Worm (Caenorhabditis elegans): ENCODE results near the gene irk-3.

irk-3 gene

DNA sequence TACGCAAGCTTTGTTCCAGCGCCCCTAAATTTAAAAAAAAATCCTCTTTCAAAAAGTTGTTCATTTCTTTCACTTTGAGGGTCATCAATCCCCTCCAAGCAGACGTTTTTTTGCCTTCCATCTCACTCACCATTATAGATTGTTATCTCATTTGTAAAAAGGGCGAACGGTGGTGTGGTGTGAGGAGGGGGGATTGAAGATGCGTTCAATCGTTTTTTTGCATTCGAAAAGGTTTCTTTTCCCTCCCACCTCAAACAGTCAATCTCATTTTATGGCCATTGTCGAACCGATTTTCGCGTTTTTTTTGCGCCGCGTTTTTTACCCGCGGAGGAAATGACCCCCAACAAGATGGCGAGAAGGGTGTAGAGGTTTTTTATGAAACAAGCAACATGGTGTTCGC is 31.3 kb downstream of the irk-3 start:
- no peak for TF ChIP-seq unc-62 (GFP tag; optimal IDR thresholded peaks at IDR 0.05)

DNA sequence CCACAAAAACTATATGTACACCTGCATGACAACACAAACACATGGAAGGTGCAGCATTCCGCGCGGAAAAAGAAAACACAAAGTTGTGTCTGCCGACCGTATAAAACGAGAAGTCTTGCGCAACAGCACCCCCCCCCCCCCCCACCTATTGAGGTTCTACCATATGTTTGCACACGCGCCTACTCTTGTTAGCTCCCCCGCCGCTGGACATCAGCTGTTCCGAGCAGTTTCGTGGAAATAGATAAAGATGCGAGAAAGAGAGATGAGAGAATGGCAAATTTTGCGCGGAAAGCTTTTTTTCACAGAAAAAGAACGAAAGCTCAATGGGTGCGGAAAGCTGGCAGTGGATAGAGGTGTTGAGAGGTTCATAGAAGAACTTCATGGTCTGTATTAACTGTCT is 34.6 kb downstream of the irk-3 start:
- TF ChIP-seq unc-62 (GFP tag; optimal IDR thresholded peaks at IDR 0.05): no peak

DNA sequence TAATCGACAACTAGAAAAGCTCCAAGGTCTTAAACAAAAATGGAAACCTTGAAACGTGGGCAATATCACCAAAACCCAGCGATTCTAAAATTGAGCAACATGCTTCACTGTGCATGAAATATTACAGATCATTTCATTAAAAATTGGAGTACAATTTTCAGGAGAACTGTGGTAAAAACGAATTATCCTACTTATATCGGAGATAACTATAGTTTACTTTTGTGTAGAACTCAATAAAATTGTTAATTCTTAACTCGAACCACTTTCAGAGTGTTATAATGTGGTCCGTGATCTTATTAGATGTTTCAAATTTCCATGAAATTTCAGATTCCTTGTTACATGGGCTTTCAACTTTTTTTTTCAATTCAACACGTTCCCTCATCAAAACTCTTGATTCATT is 35.0 kb downstream of the irk-3 start, which contains the start of gene K04G11.1:
K04G11.1 (plus strand) TSS at position 301 of the 400 bp plus-strand sequence.
- no peak for TF ChIP-seq unc-62 (GFP tag; optimal IDR thresholded peaks at IDR 0.05)

DNA sequence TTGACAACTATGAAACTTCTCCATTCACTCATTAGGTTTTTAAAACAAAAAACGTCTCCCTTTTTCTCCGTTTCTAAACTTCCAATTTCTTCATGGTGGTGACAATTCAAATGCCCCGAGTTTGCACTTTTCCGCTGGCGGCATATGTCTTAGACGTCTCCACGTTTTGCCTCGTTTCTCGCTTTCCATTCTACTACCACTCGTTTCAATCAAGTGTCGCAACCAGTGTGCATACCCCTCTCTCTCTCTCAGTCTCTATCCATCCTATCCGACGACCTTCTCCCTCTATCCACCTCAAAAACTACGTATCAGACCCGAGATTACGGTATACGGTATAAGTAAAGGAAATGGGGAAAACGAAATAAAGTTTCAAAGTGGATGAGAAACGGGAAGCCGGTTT is 36.1 kb downstream of the irk-3 start:
- no peak for TF ChIP-seq unc-62 (GFP tag; optimal IDR thresholded peaks at IDR 0.05)

DNA sequence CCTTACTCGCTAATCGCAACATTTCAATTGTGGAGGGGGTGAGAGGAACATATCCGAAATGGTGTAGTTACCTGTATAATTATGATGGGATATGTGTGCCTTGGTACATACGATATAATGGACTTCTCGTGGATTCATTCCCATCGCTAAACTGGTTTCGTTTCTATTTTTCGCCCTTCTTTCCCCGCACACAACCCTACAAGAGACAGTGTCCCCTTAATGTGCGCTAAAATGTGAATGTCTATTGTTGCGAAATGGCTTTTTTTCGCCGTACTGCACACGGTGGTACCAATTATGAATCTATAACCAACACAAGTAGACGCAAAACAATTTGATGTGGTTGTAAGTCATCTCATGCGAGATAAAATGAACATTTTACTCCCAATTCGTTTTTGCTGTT is 40.9 kb downstream of the irk-3 start:
- no peak for TF ChIP-seq unc-62 (GFP tag; optimal IDR thresholded peaks at IDR 0.05)

DNA sequence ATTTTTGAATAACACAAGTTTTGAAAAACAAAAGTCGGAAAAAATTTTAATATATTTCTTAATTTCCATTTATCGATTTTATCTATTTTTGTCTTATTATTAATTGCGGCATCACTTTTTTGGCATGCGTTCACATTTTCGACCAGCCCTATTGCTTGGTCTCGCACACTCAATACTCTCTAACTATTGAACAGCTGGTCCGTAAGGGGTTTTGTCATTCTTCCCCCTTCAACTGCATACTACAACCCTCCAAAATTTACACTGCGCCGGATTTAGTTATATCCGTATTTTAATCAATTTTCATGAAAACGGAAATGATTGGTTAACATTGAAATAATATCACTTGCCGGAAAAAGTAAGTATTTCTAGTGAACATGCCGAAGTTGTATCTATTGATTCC is 42.8 kb downstream of the irk-3 start, which contains the start of gene C11H1.7:
C11H1.7 (plus strand) TSS at position 12 of the 400 bp plus-strand sequence.
- TF ChIP-seq unc-62 (GFP tag; optimal IDR thresholded peaks at IDR 0.05): no peak

DNA sequence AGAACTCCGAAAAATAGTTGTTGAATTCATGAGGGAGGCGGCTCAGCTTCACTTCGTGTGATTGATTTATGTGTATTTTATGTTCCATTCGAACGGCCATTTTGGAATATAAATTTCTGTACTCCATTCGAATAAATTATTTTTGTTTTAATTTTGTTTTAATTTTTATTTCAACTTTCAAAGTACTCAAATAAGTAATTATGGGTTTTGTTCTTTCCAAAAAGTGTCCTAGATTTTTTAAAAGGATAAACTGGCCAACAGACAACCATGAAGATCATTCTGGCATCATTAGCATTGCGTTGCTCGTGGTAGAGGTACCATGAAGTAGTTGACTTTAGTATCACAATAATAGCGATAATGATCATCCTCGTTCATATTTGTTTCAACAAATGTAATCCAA is 43.6 kb downstream of the irk-3 start:
- TF ChIP-seq unc-62 (GFP tag; optimal IDR thresholded peaks at IDR 0.05): no peak

DNA sequence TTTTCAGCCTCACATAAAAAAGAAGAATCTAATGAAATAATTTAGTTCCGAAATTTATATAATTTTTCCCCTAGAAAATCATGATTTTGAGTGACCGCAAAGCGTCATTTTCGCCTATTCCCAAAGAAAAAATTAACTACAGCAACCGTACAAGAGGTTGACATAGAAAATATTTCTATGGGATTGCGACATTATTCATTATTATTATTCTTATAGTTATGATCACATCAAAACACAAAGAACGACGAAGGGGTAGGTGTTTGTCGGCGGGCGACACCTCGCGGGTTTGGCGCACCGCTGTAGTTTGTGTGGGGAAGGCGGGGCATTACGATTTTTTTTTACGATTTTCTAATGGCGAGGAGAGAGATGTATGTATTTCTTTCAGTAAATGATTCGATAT is 45.9 kb downstream of the irk-3 start:
- no peak for TF ChIP-seq unc-62 (GFP tag; optimal IDR thresholded peaks at IDR 0.05)

DNA sequence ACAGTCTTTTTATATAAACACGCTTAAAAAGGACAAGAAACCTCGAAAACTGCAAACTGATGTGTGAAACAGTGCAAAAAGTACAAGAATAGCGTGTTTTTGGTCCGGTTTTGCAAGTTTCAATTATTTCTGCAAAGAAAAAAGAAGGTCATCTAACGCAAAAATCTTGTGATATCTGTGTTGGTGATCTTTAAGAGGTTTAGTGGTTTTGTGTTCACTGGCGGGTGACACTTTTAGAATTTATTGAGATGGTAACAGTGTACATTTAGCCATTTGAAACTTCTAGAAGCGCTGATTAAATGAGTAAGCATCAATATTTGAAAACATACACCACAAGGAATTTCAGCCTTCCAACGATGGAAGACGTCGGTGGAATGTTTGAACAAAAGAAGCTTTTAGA is 47.4 kb downstream of the irk-3 start:
- TF ChIP-seq unc-62 (GFP tag; optimal IDR thresholded peaks at IDR 0.05): no peak

DNA sequence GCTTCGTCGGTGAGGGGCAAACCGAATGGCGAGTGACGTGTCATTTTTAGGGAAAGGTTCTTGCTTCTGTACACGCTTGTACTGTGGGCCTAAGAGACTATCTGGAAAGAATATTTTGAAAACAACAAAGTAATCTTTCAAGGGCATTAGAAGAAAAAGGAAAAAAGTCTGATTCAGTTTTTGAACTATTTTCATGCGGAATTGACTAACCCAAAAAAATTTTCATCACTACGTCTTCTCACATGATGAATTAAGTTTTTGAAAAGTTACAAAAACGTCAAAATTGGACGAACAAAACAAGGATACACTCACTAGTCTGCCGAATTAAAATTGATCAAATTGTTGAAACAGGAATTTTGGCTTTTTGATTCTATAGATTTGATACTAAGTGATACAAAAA is 49.9 kb downstream of the irk-3 start, which contains the start of gene C11H1.9:
C11H1.9 (minus strand) TSS at position 101 of the 400 bp plus-strand sequence.
- TF ChIP-seq unc-62 (GFP tag; optimal IDR thresholded peaks at IDR 0.05): no peak

DNA sequence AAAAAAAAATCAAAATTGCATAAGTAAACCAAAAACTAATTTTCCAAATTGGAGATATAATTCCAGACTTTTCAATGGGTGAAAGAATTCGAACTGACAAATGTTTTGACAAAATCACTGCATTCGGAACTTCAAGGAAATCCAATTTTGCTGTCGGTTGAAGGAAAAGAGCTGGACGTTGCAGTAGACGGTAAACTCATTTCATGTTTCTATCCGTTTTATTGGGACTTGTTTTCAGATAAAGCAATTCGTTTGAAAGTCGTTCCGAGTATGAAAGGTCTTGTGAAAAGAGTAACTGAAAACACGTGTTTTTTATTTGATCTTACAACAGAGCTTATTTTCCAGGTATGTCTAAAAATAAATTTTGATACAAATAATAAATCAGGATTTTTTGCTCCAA is 54.1 kb downstream of the irk-3 start:
- no peak for TF ChIP-seq unc-62 (GFP tag; optimal IDR thresholded peaks at IDR 0.05)

DNA sequence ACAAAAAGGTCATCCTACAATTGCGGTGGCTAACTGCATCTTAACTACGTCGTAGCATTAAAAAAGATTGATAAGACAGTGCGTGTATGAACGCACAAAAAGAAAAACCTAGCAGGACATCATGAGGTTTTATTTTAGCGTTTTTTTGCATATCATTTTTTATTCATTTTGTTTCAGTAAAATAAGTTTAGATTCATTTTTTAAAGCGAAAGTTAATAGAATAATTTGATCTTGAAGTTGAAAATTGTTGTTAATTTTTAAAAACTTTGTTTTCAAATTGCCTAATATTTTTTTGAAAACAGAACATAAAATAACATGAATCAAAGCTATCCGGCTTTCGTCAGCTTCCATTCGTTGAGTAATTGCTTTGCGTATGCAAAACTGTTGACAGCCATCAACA is 56.6 kb downstream of the irk-3 start, which contains the start of gene prx-1:
prx-1 (plus strand) TSS at position 301 of the 400 bp plus-strand sequence.
- TF ChIP-seq unc-62 (GFP tag; optimal IDR thresholded peaks at IDR 0.05): no peak

DNA sequence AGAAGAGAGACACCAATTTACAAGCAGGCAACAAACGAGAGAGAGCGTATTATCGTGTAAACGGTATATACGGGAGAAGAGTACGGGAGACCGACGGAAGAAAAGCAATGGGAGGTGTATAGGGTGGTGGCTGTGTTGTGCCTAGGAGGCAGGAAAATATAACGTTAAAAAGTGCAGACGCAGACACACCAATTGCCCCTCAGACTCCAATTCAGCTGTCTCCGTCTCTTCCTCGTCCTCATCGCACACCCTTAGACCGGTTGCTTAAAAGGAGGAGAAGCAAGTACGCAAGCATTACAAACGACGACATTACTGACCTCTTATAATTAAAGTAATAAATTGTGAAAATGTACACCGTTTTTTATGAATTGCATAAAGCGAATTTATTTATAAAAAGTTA is 57.8 kb downstream of the irk-3 start:
- no peak for TF ChIP-seq unc-62 (GFP tag; optimal IDR thresholded peaks at IDR 0.05)

DNA sequence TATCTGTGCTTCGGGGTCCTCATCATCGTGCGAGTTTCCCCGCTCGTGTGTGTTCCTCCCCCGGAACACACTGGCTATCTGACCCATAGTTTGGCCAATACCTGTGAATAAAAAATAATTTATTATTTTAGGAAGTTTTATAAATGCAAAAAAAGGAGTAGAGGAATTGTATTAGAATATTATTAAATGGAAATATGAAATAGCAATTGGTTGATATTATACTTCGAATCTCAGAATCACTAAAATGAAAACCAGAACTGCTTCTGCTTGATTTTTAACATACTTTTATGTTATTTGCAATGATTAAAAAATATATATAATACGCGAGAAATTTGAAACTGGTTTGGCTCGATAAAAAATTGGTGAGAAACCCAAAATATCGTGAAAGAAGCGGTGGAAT is 58.6 kb downstream of the irk-3 start, which contains the start of gene mgrn-1:
mgrn-1 (minus strand) TSS at position 101 of the 400 bp plus-strand sequence.
- no peak for TF ChIP-seq unc-62 (GFP tag; optimal IDR thresholded peaks at IDR 0.05)

DNA sequence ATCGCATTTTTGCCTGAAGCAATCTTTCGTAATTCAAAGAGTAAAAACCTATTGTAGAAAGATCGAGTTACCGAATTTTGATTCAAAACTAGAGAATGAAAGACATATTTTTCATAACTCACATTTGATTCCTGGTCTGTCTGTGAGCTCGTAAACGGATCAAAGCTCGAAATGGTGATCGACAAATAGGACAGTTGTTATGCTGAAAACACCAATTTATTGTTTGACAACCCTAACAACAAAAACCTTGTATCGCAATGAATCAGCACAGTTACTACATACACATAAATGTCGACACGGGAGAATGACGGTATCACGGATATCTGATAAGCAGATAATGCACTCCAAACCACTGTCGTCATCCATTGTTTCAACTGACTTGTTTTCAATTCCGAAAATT is 60.6 kb downstream of the irk-3 start:
- no peak for TF ChIP-seq unc-62 (GFP tag; optimal IDR thresholded peaks at IDR 0.05)

DNA sequence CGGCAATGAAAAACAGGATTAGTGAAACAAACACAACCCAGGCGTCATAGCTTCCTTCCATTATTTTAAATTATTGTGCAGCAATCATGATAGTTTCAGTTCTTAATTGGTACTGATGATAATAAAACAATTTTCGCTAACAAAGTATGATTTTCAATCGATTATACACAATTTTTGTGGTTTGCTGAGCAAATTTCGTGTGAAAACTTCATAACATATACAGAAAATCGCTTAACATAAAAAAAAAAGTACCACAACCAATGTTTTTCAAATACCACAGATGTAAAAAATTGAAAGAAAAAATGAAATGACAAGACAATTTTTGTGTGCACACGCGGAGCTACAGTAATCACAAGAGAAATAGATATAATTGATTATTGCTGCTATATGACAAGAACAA is 62.5 kb downstream of the irk-3 start, which contains the start of gene gphr-2:
gphr-2 (minus strand) TSS at position 101 of the 400 bp plus-strand sequence.
- TF ChIP-seq unc-62 (GFP tag; optimal IDR thresholded peaks at IDR 0.05): no peak
